Worm (Caenorhabditis elegans): ENCODE measurements around the gene cyp-35D1.

DNA sequence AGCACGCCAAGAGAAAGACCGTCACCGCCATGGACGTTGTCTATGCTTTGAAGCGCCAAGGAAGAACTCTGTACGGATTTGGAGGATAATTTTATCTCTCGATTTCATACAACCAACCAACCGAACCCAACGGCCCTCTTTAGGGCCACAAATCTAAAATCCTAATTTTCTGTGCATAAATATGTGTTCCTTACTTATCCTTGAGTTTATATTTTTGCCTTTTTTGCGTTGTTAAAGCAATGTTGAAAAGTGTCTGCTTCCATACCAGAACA is 26.4 kb upstream of the cyp-35D1 start:
- no peak for TF ChIP-seq nhr-23 (tag; optimal IDR thresholded peaks at IDR 0.05)
- no peak for TF ChIP-seq ztf-11 (tag; optimal IDR thresholded peaks at IDR 0.05)
- TF ChIP-seq lin-39 (tag; optimal IDR thresholded peaks at IDR 0.05) = no peak
- no peak for TF ChIP-seq nhr-11 (tag; optimal IDR thresholded peaks at IDR 0.05)
- no peak for TF ChIP-seq lin-15B (tag; optimal IDR thresholded peaks at IDR 0.05)
- no peak for TF ChIP-seq nhr-237 (tag; optimal IDR thresholded peaks at IDR 0.05)
- no peak for TF ChIP-seq ama-1 (optimal IDR thresholded peaks at IDR 0.05)
- no peak for TF ChIP-seq unc-39 (tag; optimal IDR thresholded peaks at IDR 0.05)
- TF ChIP-seq zag-1 (tag; optimal IDR thresholded peaks at IDR 0.05) = no peak
- TF ChIP-seq elt-3 (tag; optimal IDR thresholded peaks at IDR 0.05) = no peak
- no peak for TF ChIP-seq ZK546.5 (tag; optimal IDR thresholded peaks at IDR 0.05)

Data from whole organism, L3 larva.